Fruit fly (Drosophila melanogaster) whole organism: ENCODE measurements around the gene Sas10.

Source experiments
- CG8478 ChIP-seq: fragments of >200 bp; optimal IDR thresholded peaks from 2 replicates; lab custom pipeline; 2018; ENCODE audit warnings: inconsistent platforms
- Dll ChIP-seq: fragments of >200 bp; optimal IDR thresholded peaks from 2 replicates; lab custom pipeline; 2017
- EcR ChIP-seq, 2 experiments: fragments of >200 bp; optimal IDR thresholded peaks; 2 replicates each; lab custom pipeline; 2017; ENCODE audit warnings: missing biosample characterization in 2 of 2, missing genetic modification characterization in 2 of 2, missing genetic modification reagents in 2 of 2
- pan ChIP-seq: fragments of >200 bp; optimal IDR thresholded peaks from 2 replicates; lab custom pipeline; 2017
- psq ChIP-seq: fragments of >200 bp; optimal IDR thresholded peaks from 2 replicates; lab custom pipeline; 2017
- usp ChIP-seq: fragments of >200 bp; optimal IDR thresholded peaks from 2 replicates; lab custom pipeline; 2017; ENCODE audit warnings: missing biosample characterization, missing genetic modification characterization, mixed read lengths

The Sas10 gene

DNA sequence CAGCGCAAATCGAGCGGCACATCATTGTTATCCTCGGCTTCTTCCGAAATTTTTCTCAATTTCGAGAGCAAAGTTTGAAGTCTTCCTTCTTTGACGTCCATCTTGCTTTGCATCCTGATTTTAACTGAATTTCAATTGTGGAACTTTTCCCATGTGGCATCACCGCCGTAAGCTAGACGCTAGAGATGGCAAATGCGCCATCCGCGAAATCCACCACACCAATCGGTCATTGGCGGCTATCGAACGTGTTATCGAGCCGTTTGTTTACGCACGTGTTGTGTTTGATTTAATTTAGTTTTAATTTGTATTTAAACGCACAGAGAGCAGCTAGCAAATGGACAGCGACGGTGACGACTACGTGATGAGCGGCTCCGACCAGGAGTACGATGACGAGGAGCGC is at the start of gene Sas10, which contains the start of gene CG15930:
Sas10 (plus strand) TSS at position 240 of the 400 bp plus-strand sequence.
CG15930 (minus strand) TSS at position 126 of the 400 bp plus-strand sequence.
- no peak for TF ChIP-seq pan (lab: Kevin White, UChicago)
- TF ChIP-seq CG8478, result no peak
- TF ChIP-seq EcR (GFP tag; optimal IDR thresholded peaks at IDR 0.05; lab: Kevin White, UChicago), result no peak
- TF ChIP-seq Dll, result no peak
- no peak for TF ChIP-seq usp (GFP tag; lab: Kevin White, UChicago)
- TF ChIP-seq psq (lab: Kevin White, UChicago), result no peak

DNA sequence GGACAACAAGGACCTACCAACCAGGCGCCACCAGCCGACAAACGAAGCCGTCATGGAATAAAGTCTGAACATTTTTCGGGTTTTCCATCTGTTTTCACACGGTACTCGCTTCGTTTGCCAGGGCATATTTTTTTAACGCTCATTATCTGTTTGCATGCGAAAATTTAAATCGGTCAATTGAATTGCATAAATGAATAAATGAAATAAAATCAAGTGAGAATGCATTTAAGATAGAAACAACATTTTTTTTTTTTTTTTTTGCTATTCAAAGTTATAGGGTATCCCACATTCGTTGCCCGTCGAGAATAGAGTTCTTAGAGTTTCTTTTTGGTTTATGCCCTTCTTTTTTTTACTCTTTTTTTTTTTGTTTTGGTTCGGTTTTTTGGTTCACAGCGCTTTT is 31.4 kb upstream of the Sas10 start:
- TF ChIP-seq pan (lab: Kevin White, UChicago) (no peak), Dll (no peak), usp (GFP tag; lab: Kevin White, UChicago) (no peak), EcR (GFP tag; optimal IDR thresholded peaks at IDR 0.05; lab: Kevin White, UChicago) (no peak), psq (lab: Kevin White, UChicago) (no peak), CG8478 (no peak)

dm6 chrX:5286513-5286912 is 30.7 kb upstream of the Sas10 start:
- TF ChIP-seq EcR (GFP tag; optimal IDR thresholded peaks at IDR 0.05; lab: Kevin White, UChicago) (no peak), pan (lab: Kevin White, UChicago) (no peak), psq (lab: Kevin White, UChicago) (no peak), CG8478 (no peak), Dll (no peak), usp (GFP tag; lab: Kevin White, UChicago) (no peak)

- TF ChIP-seq usp (GFP tag; lab: Kevin White, UChicago), result no peak
- no peak for TF ChIP-seq pan (lab: Kevin White, UChicago)
- TF ChIP-seq Dll, result no peak
- TF ChIP-seq CG8478, result no peak
- TF ChIP-seq EcR (GFP tag; optimal IDR thresholded peaks at IDR 0.05; lab: Kevin White, UChicago), result no peak
- TF ChIP-seq psq (lab: Kevin White, UChicago), result no peak
Measured at dm6 chrX:5289692-5290091, 27.5 kb upstream of the Sas10 start.

- no peak for TF ChIP-seq EcR (GFP tag; optimal IDR thresholded peaks at IDR 0.05; lab: Kevin White, UChicago)
- no peak for TF ChIP-seq usp (GFP tag; lab: Kevin White, UChicago)
- TF ChIP-seq pan (lab: Kevin White, UChicago), result no peak
- no peak for TF ChIP-seq Dll
- TF ChIP-seq psq (lab: Kevin White, UChicago), result no peak
Measured at dm6 chrX:5293141-5293540, 24.1 kb upstream of the Sas10 start.

- no peak for TF ChIP-seq Dll
- TF ChIP-seq EcR (GFP tag; optimal IDR thresholded peaks at IDR 0.05; lab: Kevin White, UChicago), result no peak
- TF ChIP-seq usp (GFP tag; lab: Kevin White, UChicago), result no peak
- TF ChIP-seq psq (lab: Kevin White, UChicago), result no peak
- TF ChIP-seq pan (lab: Kevin White, UChicago), result no peak
- TF ChIP-seq CG8478, result no peak
Measured at dm6 chrX:5295766-5296165, 21.4 kb upstream of the Sas10 start, which contains the start of gene CG42749. Gene CG42749, plus strand, starts transcription at chrX:5296066.

- TF ChIP-seq CG8478, result no peak
Measured at dm6 chrX:5299957-5300356, 17.3 kb upstream of the Sas10 start.

DNA sequence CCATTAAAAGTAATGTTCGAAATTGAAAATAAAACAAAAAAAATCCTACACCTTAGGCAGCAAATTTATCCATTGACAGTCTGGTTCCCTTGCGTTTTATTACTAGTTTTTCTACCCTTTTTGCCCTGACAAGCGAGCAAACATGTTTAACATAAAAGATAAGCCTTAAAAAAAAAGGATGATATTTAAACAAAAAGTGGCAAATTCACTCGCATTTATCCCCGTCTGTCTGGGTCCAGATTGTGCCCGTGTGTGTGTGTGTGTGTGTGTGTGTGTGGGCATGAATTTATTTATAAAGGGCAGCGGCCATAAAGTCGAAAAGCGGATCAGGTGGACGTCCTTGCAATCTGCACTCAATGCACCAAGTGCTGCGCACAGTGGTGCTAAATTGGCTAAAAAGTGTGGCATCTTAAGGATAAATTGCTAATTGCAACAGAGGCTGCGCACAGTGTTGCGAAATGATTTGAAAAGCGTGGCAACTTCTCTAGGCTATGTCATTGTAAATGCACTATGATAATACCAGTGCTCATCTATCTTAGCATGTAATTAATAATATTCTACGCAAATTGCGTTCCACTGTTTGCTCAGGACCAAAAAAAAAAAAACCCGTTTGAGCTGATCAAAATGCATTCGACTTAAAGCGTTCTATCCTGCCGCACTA is 16.5 kb upstream of the Sas10 start:
- TF ChIP-seq CG8478 (no peak), pan (lab: Kevin White, UChicago) (no peak), EcR (GFP tag; optimal IDR thresholded peaks at IDR 0.05; lab: Kevin White, UChicago) (no peak), Dll (no peak), usp (GFP tag; lab: Kevin White, UChicago) (no peak), psq (lab: Kevin White, UChicago) (no peak)

- TF ChIP-seq psq (lab: Kevin White, UChicago) (no peak), pan (lab: Kevin White, UChicago) (no peak), EcR (GFP tag; optimal IDR thresholded peaks at IDR 0.05; lab: Kevin White, UChicago) (no peak), CG8478 (no peak), usp (GFP tag; lab: Kevin White, UChicago) (no peak), Dll (no peak)
Measured at dm6 chrX:5305591-5305990, 11.6 kb upstream of the Sas10 start, which contains the start of gene CG3323. Gene CG3323, minus strand, starts transcription at chrX:5305691.

dm6 chrX:5307317-5307716 is 9.9 kb upstream of the Sas10 start, which contains the start of gene CG17764:
Gene CG17764, minus strand, starts transcription at chrX:5307417.
- TF ChIP-seq EcR (GFP tag; optimal IDR thresholded peaks at IDR 0.05; lab: Kevin White, UChicago), result no peak
- TF ChIP-seq psq (lab: Kevin White, UChicago), result no peak
- TF ChIP-seq CG8478, result no peak
- no peak for TF ChIP-seq pan (lab: Kevin White, UChicago)
- no peak for TF ChIP-seq Dll
- TF ChIP-seq usp (GFP tag; lab: Kevin White, UChicago), result no peak

DNA sequence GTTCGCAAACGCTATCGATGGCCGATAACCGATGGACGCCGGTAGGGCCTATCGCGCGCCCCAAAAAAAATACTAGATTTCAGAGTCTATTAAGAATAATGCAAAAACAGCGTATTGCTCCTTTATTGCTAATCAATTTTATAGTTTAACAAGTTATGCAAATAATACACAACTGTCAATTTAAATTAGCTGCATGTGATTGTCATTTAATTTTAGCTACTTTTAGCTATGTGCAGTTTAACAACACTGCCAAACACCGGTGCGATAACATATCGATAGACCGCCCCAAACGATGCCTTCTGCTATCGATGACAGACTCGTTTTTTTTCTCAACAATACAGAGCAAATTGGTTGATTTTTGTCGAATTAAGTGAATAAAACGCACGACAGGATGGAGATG is 8.2 kb upstream of the Sas10 start, which contains the start of the genes Cdk7 and snf:
Cdk7 (minus strand) TSS at position 21 of the 400 bp plus-strand sequence.
snf (plus strand) TSS at position 280 of the 400 bp plus-strand sequence.
- TF ChIP-seq pan (lab: Kevin White, UChicago), result no peak
- TF ChIP-seq CG8478, result no peak
- no peak for TF ChIP-seq Dll
- no peak for TF ChIP-seq usp (GFP tag; lab: Kevin White, UChicago)
- TF ChIP-seq psq (lab: Kevin White, UChicago), result no peak
- no peak for TF ChIP-seq EcR (GFP tag; optimal IDR thresholded peaks at IDR 0.05; lab: Kevin White, UChicago)

DNA sequence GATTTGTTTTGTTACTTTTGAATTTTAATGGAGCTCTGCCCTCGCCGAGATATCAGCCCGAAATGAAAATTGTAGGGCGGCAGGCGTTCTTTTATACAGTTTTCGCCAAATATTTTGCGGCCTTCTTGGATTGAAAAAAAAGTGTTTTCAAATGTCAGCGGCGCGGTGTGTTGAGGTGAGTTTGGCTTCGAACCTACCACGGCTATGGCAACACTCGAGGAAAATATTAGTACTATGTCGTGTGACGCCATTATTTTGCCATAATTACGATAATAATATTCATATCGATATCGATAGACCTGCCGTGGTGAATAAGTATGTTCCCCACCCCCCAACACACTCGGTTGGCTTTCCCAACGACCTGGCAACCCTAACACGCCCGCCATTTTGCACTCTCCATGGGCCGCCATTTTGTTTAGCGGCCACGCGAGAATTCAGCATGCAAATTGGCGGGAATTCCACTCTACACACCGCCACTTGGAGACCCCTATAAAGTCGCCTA is 5.3 kb upstream of the Sas10 start, which contains the start of the genes TrxT and dhd:
TrxT (minus strand) TSS at position 51 of the 502 bp plus-strand sequence.
dhd (plus strand) TSS at position 334 of the 502 bp plus-strand sequence.
- TF ChIP-seq CG8478 (no peak), psq (lab: Kevin White, UChicago) (no peak), usp (GFP tag; lab: Kevin White, UChicago) (no peak), EcR (GFP tag; optimal IDR thresholded peaks at IDR 0.05; lab: Kevin White, UChicago) (no peak), pan (lab: Kevin White, UChicago) (no peak), Dll (no peak)
